Fruit fly (Drosophila melanogaster) ovary, adult (tissue): ENCODE results near the gene pasha.

Experiments used
- CG17801 ChIP-seq: fragments of 200-800 bp; optimal IDR thresholded peaks from 2 replicates; lab custom pipeline; 2019; ENCODE audit warnings: missing biosample characterization, mild to moderate bottlenecking, missing genetic modification characterization, moderate library complexity; ENCODE audit not compliant: partially characterized antibody

pasha gene

DNA sequence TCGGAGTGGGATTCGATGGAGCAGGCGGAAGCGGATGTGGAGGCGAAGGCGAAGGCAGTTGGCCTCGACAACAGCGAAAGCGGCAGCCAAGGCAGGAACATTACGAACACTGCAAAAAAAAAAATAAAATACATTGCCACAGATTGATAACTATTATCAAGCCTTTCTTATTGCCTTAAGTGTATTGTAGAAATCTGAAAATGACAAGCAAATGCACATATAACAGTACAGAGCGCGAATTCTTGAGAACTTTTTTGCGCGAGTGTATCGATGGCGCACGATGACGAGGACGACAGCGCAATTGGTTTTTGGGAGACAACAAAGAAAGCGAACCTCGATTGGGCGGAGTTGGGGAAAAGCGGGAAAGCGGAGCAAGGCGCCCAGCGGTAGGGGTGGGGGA lies 12.6 kb downstream of the pasha start:
- TF ChIP-seq CG17801 (GFP tag; lab: Kevin White, UChicago): no peak

DNA sequence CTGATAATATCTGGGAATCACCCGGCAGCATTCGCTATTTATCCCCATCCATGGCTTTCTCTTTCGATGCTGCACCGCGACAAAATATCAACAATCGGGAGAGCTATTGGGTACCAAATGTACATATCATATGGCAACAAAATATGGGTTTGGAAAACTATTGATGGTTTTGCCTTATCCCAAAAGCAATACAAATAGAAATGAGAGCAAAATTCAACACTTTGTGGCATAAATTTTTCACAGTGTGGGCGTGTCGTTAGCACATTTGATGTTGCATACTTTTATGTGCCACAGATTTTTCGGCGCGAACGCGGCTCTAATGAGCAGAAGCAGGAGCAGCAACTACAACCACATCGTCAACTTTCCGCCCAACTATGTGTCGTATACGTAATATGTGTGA lies 14.5 kb downstream of the pasha start:
- TF ChIP-seq CG17801 (GFP tag; lab: Kevin White, UChicago): no peak

DNA sequence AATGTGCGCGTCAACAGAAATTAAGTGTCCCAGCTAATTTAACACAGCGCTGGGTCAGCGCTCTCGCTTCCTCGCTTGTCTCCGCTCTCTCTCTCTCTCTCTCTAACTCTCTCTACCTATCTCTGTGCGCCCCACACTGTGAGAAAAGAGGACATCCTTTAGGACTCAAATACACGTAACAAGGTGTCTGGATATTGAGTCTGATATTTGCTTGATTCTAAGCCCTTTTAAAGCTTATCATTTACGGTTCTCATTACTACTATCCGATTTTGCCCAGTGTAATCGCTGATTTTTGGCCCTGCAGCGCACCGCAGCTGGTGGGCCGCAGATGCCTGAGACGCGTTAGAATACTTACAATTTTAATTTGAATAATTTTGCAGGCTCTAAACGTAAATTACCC lies 18.7 kb downstream of the pasha start:
- no peak for TF ChIP-seq CG17801 (GFP tag; lab: Kevin White, UChicago)

DNA sequence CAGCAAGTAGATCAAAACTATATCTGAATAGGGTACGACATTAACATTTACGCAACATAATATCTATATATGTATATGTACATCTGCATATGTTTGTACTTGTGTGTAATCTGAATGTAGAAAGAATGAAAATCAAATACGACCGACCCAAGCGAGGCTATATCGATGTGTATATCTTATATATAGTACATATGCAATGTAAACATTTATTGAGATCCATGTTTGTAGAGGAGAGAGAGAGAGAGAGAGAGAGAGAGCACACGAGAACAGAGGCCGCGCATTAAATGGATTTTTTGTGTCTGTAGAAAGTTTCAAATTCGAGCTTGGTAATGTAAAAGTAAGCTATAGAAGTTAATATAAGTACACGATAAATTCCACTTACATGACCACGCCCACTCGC lies 45.0 kb downstream of the pasha start:
- no peak for TF ChIP-seq CG17801 (GFP tag; lab: Kevin White, UChicago)

DNA sequence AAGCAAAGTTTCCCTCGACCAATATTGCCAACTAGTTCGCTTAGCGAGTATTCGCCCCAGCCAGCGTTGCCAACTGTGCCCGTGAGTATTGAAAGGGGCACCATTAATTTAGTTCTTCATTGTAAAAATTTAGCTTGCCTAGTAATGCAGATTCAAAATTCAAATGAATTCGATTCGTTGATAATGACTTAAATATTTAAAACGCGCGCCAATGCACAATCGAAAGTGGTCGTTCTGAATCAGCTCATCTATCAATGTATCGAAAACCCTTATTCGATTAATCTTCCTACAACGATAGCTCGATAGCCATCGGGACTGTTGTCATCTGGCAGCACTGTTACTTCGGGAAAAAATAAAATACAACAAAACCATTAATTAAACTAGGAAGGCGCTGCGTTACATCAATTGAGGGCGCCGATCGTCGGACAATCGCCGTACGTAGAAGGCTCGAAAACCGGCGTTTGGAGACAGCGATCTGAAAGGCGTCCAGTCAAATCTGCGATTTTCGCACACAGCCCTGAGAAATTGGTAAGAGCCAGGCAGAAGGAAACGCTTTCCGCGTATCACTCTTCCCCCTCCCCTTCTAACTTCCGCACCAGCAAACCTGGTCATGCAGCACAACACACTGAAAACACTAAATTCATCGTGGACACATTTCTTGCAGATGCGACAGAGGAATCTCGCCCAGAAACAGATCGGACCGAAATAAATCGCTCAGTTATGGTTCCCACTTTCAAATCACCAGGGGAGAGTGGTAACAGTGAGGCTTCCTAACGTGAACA lies 51.6 kb downstream of the pasha start, which contains the start of gene Zmynd8:
Gene Zmynd8, plus strand, starts transcription at position 313 of the 782 bp plus-strand sequence.
- TF ChIP-seq CG17801 (GFP tag; lab: Kevin White, UChicago): no peak
